Worm (Caenorhabditis elegans) whole organism, mixed stage, embryonic: Measurements from ENCODE around the gene tofu-7.
"Not testable (repeated sequence)": the region's sequence is repeated elsewhere in the genome, so short reads cannot be mapped to it uniquely, and the experiment has no call there.

ENCODE experiments used
- M03D4.4 ChIP-seq: sonication (generic microtip); optimal IDR thresholded peaks from 2 replicates; lab custom pipeline; 2017; ENCODE audit warnings: mild to moderate bottlenecking, missing genetic modification characterization, missing compliant biosample characterization
- bed-3 ChIP-seq: fragments of 200-800 bp; sonication (Bioruptor generic); optimal IDR thresholded peaks from 3 replicates; lab custom pipeline; 2018; ENCODE audit warnings: mild to moderate bottlenecking, missing genetic modification characterization, moderate library complexity, missing compliant biosample characterization
- blmp-1 ChIP-seq: fragments of 150-350 bp; optimal IDR thresholded peaks from 2 replicates; lab custom pipeline; 2014; ENCODE audit warnings: missing biosample characterization, missing genetic modification characterization
- ceh-83 ChIP-seq: fragments of 200-800 bp; sonication (Bioruptor generic); optimal IDR thresholded peaks from 2 replicates; lab custom pipeline; 2018; ENCODE audit warnings: mild to moderate bottlenecking, missing genetic modification characterization, missing compliant biosample characterization
- ces-1 ChIP-seq: fragments of 150-350 bp; optimal IDR thresholded peaks from 2 replicates; lab custom pipeline; 2014; ENCODE audit warnings: missing biosample characterization, missing genetic modification reagents, missing genetic modification characterization
- drap-1 ChIP-seq: fragments of 200-800 bp; sonication (Bioruptor generic); optimal IDR thresholded peaks from 3 replicates; lab custom pipeline; 2018; ENCODE audit warnings: mild to moderate bottlenecking, missing genetic modification characterization, missing compliant biosample characterization
- elt-3 ChIP-seq: fragments of 150-350 bp; optimal IDR thresholded peaks from 2 replicates; lab custom pipeline; 2014; ENCODE audit warnings: missing biosample characterization, missing genetic modification characterization
- flh-1 ChIP-seq: fragments of 200-800 bp; sonication (Bioruptor generic); optimal IDR thresholded peaks from 2 replicates; lab custom pipeline; 2018; ENCODE audit warnings: mild to moderate bottlenecking, missing genetic modification characterization, moderate library complexity, missing compliant biosample characterization
- ham-2 ChIP-seq: fragments of 200-800 bp; sonication (Bioruptor generic); optimal IDR thresholded peaks from 2 replicates; lab custom pipeline; 2018; ENCODE audit warnings: mild to moderate bottlenecking, missing genetic modification characterization, missing compliant biosample characterization
- lin-13 ChIP-seq: fragments of 150-350 bp; optimal IDR thresholded peaks from 2 replicates; lab custom pipeline; 2014; ENCODE audit warnings: missing biosample characterization, missing genetic modification characterization
- lin-32 ChIP-seq: fragments of 200-800 bp; sonication (Bioruptor generic); optimal IDR thresholded peaks from 2 replicates; lab custom pipeline; 2018; ENCODE audit warnings: mild to moderate bottlenecking, missing genetic modification characterization, missing compliant biosample characterization
- lsy-2 ChIP-seq: fragments of 150-350 bp; optimal IDR thresholded peaks from 2 replicates; lab custom pipeline; 2014; ENCODE audit warnings: missing biosample characterization, missing genetic modification characterization
- mab-5 ChIP-seq: fragments of 150-350 bp; optimal IDR thresholded peaks from 2 replicates; lab custom pipeline; 2014; ENCODE audit warnings: missing biosample characterization, missing genetic modification characterization
- mep-1 ChIP-seq: fragments of 150-350 bp; optimal IDR thresholded peaks from 2 replicates; lab custom pipeline; 2017; ENCODE audit warnings: missing biosample characterization, missing genetic modification reagents, missing genetic modification characterization, inconsistent platforms
- nhr-2 ChIP-seq: fragments of 150-350 bp; optimal IDR thresholded peaks from 2 replicates; lab custom pipeline; 2014; ENCODE audit warnings: missing biosample characterization, missing genetic modification characterization
- nhr-237 ChIP-seq: fragments of 150-350 bp; optimal IDR thresholded peaks from 2 replicates; lab custom pipeline; 2014; ENCODE audit warnings: missing biosample characterization, missing genetic modification characterization
- pha-4 ChIP-seq: fragments of 150-350 bp; optimal IDR thresholded peaks from 2 replicates; lab custom pipeline; 2018; ENCODE audit warnings: missing biosample characterization, missing genetic modification reagents, missing genetic modification characterization
- sem-2 ChIP-seq: fragments of 200-800 bp; sonication (Bioruptor generic); optimal IDR thresholded peaks from 2 replicates; lab custom pipeline; 2018; ENCODE audit warnings: mild to moderate bottlenecking, missing genetic modification characterization, missing compliant biosample characterization
- snpc-4 ChIP-seq: fragments of 150-350 bp; optimal IDR thresholded peaks from 2 replicates; lab custom pipeline; 2014; ENCODE audit warnings: missing biosample characterization, missing genetic modification characterization
- sptf-1 ChIP-seq: sonication (generic microtip); optimal IDR thresholded peaks from 2 replicates; lab custom pipeline; 2017; ENCODE audit warnings: mild to moderate bottlenecking, missing genetic modification characterization, moderate library complexity, missing compliant biosample characterization
- tbx-8 ChIP-seq: fragments of 200-800 bp; sonication (Bioruptor generic); optimal IDR thresholded peaks from 2 replicates; lab custom pipeline; 2018; ENCODE audit warnings: mild to moderate bottlenecking, missing genetic modification characterization, moderate library complexity, missing compliant biosample characterization
- unc-120 ChIP-seq: sonication (generic microtip); optimal IDR thresholded peaks from 2 replicates; lab custom pipeline; 2017; ENCODE audit warnings: missing genetic modification characterization, missing compliant biosample characterization; ENCODE audit not compliant: poor library complexity, severe bottlenecking
- unc-39 ChIP-seq: fragments of 150-350 bp; optimal IDR thresholded peaks from 2 replicates; lab custom pipeline; 2014; ENCODE audit warnings: missing biosample characterization, missing genetic modification characterization
- unc-62 ChIP-seq: fragments of 150-350 bp; optimal IDR thresholded peaks from 2 replicates; lab custom pipeline; 2014; ENCODE audit warnings: missing biosample characterization, missing genetic modification reagents, missing genetic modification characterization
- zip-8 ChIP-seq: fragments of 150-350 bp; optimal IDR thresholded peaks from 2 replicates; lab custom pipeline; 2014; ENCODE audit warnings: missing biosample characterization, missing genetic modification characterization
- ztf-11 ChIP-seq: fragments of 150-350 bp; optimal IDR thresholded peaks from 2 replicates; lab custom pipeline; 2014; ENCODE audit warnings: missing biosample characterization, missing genetic modification characterization

Gene tofu-7

DNA sequence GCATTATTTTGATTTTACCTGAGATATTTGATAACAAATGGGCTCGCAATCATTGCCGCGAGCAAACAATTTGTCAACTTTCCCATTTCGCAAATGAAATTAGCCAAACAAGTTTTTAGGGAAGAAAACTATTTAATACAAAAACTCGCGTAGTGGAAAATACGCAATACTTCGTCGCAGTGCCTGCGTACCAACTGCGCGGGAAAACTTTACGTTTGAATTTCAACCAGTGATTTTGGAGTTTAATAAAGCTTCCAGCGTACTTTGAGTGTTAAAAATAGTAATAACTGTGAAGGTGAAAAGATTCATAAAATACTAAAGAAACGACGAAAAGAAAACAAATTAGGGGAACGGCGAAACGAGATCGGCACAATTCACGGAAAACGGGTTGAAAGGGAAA, at the start of gene tofu-7:
TSS of gene tofu-7 (minus strand) at position 111 of the 400 bp plus-strand sequence.
- TF ChIP-seq unc-120 (tag; lab: Kevin White, UChicago) (no peak), lin-13 (tag; lab: Kevin White, UChicago) (no peak), snpc-4 (tag; lab: Kevin White, UChicago) (no peak), drap-1 (no peak), ceh-83 (GFP tag; lab: Kevin White, UChicago) (no peak), tbx-8 (GFP tag; lab: Kevin White, UChicago) (no peak), ham-2 (GFP tag; lab: Kevin White, UChicago) (no peak), nhr-237 (tag; lab: Kevin White, UChicago) (no peak)

ce11 chrIII:7133559-7133958, 48.7 kb upstream of the tofu-7 start, which contains the start of the genes pot-1 and ggtb-1:
TSS of gene pot-1 (minus strand) at chrIII:7133678.
TSS of gene ggtb-1 (plus strand) at chrIII:7133766.
- TF ChIP-seq unc-39 (no peak), ces-1 (peak; percentile 27)

- not testable (repeated sequence) for TF ChIP-seq mab-5 (tag; lab: Kevin White, UChicago); drap-1; pha-4 (tag; lab: Kevin White, UChicago)
Observed at ce11 chrIII:7128601-7129000, 43.8 kb upstream of the tofu-7 start, which contains the start of gene viro-2. TSS of gene viro-2 (plus strand) at chrIII:7128901.

- no peak for TF ChIP-seq elt-3
- TF ChIP-seq nhr-237 (tag; lab: Kevin White, UChicago): no peak
- no peak for TF ChIP-seq bed-3 (GFP tag; lab: Kevin White, UChicago)
- no peak for TF ChIP-seq unc-39
- no peak for TF ChIP-seq nhr-2 (tag; lab: Kevin White, UChicago)
- no peak for TF ChIP-seq blmp-1 (tag; lab: Kevin White, UChicago)
- TF ChIP-seq sem-2 (GFP tag; lab: Kevin White, UChicago): no peak
Observed at ce11 chrIII:7124364-7124763, 39.5 kb upstream of the tofu-7 start, which contains the start of gene B0280.2. TSS of gene B0280.2 (plus strand) at chrIII:7124664.

ce11 chrIII:7122860-7123259, 38.0 kb upstream of the tofu-7 start, which contains the start of the genes B0280.9 and rpia-1:
TSS of gene B0280.9 (minus strand) at chrIII:7122895.
TSS of gene rpia-1 (plus strand) at chrIII:7123128.
- TF ChIP-seq lsy-2 (tag; lab: Kevin White, UChicago) (peak; percentile 92), sptf-1 (tag; lab: Kevin White, UChicago) (no peak), ces-1 (peak; percentile 47), zip-8 (no peak)

ce11 chrIII:7120477-7120876, 35.7 kb upstream of the tofu-7 start:
- TF ChIP-seq lsy-2 (tag; lab: Kevin White, UChicago) (no peak), elt-3 (no peak), drap-1 (no peak), ham-2 (GFP tag; lab: Kevin White, UChicago) (no peak), zip-8 (no peak), snpc-4 (tag; lab: Kevin White, UChicago) (no peak), ztf-11 (no peak), flh-1 (GFP tag; lab: Kevin White, UChicago) (no peak), mep-1 (tag; lab: Kevin White, UChicago) (no peak), bed-3 (GFP tag; lab: Kevin White, UChicago) (no peak), lin-32 (GFP tag; lab: Kevin White, UChicago) (no peak), blmp-1 (tag; lab: Kevin White, UChicago) (no peak), ceh-83 (GFP tag; lab: Kevin White, UChicago) (no peak), sem-2 (GFP tag; lab: Kevin White, UChicago) (no peak)

DNA sequence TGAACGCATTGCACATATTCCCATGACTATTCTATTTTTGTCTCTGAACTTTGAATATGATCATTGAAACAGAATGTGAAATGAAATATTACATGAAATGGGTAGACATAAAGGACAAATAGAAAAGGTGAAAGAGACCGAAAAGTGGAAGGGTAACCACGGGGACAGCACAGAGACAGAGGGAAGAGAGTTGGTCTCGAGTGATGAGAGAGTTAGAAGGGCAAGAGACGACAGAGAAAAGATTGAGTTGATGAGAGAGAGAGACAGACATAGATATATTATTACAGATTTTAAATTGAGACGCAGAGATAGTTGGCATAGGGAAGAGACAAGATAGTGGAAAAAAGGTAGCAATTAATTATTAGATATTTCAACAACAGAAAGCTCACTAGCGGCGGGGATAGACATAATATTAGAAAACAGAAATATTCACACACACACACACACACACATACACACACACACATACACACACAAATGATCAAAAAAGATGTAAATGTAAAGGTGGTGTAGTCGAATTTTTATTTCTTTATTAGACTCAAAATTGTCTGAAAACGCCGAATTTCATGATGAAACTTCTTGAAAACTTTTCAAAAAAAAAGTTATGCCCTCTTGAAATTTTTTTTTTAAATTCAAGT, 31.9 kb upstream of the tofu-7 start:
- TF ChIP-seq ham-2 (GFP tag; lab: Kevin White, UChicago) (no peak), lsy-2 (tag; lab: Kevin White, UChicago) (peak; percentile 25), unc-62 (GFP tag; lab: Kevin White, UChicago) (peak; percentile 70), unc-120 (tag; lab: Kevin White, UChicago) (peak; percentile 48), nhr-237 (tag; lab: Kevin White, UChicago) (peak; percentile 25), pha-4 (tag; lab: Kevin White, UChicago) (peak; percentile 45), M03D4.4 (tag; lab: Kevin White, UChicago) (no peak), ces-1 (peak; percentile 42)
